Worm (Caenorhabditis elegans) whole organism, L2 larva: Measurements from ENCODE around the gene K05F6.12.

ENCODE experiments used
- mab-5 ChIP-seq: fragments of 150-350 bp; optimal IDR thresholded peaks from 2 replicates; lab custom pipeline; 2014; ENCODE audit warnings: missing biosample characterization, missing genetic modification characterization
- zag-1 ChIP-seq: fragments of 150-350 bp; optimal IDR thresholded peaks from 2 replicates; lab custom pipeline; 2014; ENCODE audit warnings: missing biosample characterization, missing genetic modification characterization
- ztf-11 ChIP-seq: sonication (generic microtip); optimal IDR thresholded peaks from 2 replicates; lab custom pipeline; 2017; ENCODE audit warnings: missing biosample characterization, missing genetic modification characterization

DNA sequence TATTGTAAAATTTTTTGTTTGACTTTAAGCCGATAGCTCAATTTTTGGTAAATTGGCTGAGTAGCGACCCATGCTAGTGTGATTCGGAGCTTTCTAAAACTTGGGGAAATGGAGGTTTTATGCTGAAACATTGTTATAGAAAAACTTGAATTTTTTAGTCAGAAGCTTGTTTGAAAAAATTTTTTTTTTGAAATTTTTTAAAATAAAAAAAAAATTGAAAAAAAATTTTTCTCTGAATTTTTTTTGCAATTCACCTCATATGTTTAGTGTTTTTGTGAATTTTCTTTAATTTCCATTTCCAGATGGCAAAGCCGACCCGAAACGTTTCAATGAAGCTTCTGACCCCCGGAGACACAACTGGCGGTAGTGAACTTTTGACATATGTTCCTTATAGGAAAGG, 16.7 kb upstream of the K05F6.12 start, which contains the start of gene Y51H7BR.4:
- TF ChIP-seq zag-1 = no peak
- no peak for TF ChIP-seq ztf-11 (tag; lab: Kevin White, UChicago)
- TF ChIP-seq mab-5 (tag; lab: Kevin White, UChicago) = no peak
